Fruit fly (Drosophila melanogaster): Measurements from ENCODE around the gene SdicA.

SdicA gene

DNA sequence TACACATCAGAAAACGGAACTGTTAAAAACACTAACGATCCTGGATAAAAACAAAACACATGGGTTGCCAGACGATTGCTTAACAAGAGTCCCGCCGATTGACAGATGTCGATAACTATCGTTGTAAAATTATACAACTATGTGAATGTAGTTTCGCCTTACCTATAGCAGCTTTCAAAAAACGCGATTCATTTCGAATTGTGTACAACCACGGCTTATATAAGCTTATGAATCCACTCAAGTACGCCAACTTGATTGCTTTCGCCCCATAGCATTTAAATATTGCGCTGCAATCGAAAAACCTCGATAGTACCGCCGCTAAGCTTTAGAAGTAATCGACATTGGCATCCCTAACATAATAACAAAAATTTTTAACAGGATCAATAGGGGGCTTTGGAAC, 31.8 kb downstream of the SdicA start, which contains the start of the genes CG9581 and CG9578 (continued):
- no peak for TF ChIP-seq CG31441 (GFP tag; IDR thresholded peaks at IDR 0.05)

DNA sequence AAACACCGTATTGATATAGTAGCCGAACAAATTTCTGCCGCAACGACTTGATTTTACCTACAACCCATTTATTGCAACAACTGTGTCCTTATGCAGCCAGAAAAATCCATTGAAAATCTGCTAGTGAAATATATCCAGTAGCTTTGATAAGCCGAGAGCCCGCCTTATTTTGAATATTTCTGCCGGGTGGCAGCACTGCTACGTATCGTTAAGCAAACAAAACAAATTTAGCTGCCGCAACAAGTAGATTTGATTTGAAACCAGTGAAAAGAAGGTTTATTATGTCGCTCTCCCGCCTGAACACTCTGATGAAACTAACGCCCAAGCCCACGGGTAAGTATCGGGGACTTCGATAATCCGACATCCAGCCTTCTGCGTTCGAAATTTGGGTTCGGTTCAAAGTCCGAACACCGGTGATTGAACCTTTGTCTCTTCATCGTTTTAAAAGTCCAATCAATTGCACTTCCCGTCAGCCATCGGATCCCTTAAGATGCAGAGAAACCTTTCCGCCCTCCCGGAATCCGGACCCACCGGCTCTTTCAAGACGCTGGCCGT, 35.2 kb downstream of the SdicA start, which contains the start of gene CG9577:
Gene CG9577 (plus strand): TSS at position 190 of the 555 bp plus-strand sequence.
- no peak for TF ChIP-seq Fer2 (tag; optimal IDR thresholded peaks at IDR 0.05)
- no peak for TF ChIP-seq gfzf (GFP tag; optimal IDR thresholded peaks at IDR 0.05)
- no peak for TF ChIP-seq Deaf1 (tag; optimal IDR thresholded peaks at IDR 0.05)
- TF ChIP-seq org-1 (GFP tag; optimal IDR thresholded peaks at IDR 0.05) = no peak
- peak; percentile 48 for TF ChIP-seq Dref (GFP tag; IDR thresholded peaks at IDR 0.05)
- TF ChIP-seq repo (GFP tag; optimal IDR thresholded peaks at IDR 0.05) = no peak
- no peak for TF ChIP-seq slp2 (GFP tag; optimal IDR thresholded peaks at IDR 0.05)
- TF ChIP-seq NfI (GFP tag; optimal IDR thresholded peaks at IDR 0.05) = no peak
- no peak for TF ChIP-seq toy (GFP tag; IDR thresholded peaks at IDR 0.05)
- TF ChIP-seq btn (GFP tag; optimal IDR thresholded peaks at IDR 0.05) = no peak
- TF ChIP-seq CG1603 (tag; optimal IDR thresholded peaks at IDR 0.05) = peak; percentile 81
- TF ChIP-seq BEAF-32 (GFP tag; optimal IDR thresholded peaks at IDR 0.05) = peak; percentile 44
- no peak for TF ChIP-seq Bgb (GFP tag; IDR thresholded peaks at IDR 0.05; ENCODE audit: partially characterized antibody)
- TF ChIP-seq MBD-R2 (GFP tag; IDR thresholded peaks at IDR 0.05) = peak; percentile 42; the same call in 1 of the 2 replicates
- TF ChIP-seq CG31388 (GFP tag; optimal IDR thresholded peaks at IDR 0.05) = no peak
- TF ChIP-seq tll (GFP tag; optimal IDR thresholded peaks at IDR 0.05) = no peak
- no peak for TF ChIP-seq E2f1 (GFP tag; IDR thresholded peaks at IDR 0.05)
- TF ChIP-seq CG10274 (GFP tag; optimal IDR thresholded peaks at IDR 0.05) = no peak
- TF ChIP-seq ems (GFP tag; optimal IDR thresholded peaks at IDR 0.05) = no peak
- no peak for TF ChIP-seq pb (GFP tag; optimal IDR thresholded peaks at IDR 0.05)
- TF ChIP-seq CG17186 (GFP tag; optimal IDR thresholded peaks at IDR 0.05) = no peak
- no peak for TF ChIP-seq CG7839 (tag; optimal IDR thresholded peaks at IDR 0.05)
- no peak for TF ChIP-seq ham (GFP tag; IDR thresholded peaks at IDR 0.05)
- no peak for TF ChIP-seq Hey (tag; optimal IDR thresholded peaks at IDR 0.05)
- peak; percentile 38 for TF ChIP-seq Med (GFP tag)
- no peak for TF ChIP-seq tgo (GFP tag; IDR thresholded peaks at IDR 0.05)
- no peak for TF ChIP-seq unc-4 (GFP tag; IDR thresholded peaks at IDR 0.05; ENCODE audit: partially characterized antibody)
- TF ChIP-seq CG15601 (tag; optimal IDR thresholded peaks at IDR 0.05) = no peak
- no peak for TF ChIP-seq CG6854 (GFP tag; optimal IDR thresholded peaks at IDR 0.05)
- TF ChIP-seq Doc3 (GFP tag; IDR thresholded peaks at IDR 0.05; ENCODE audit: partially characterized antibody) = no peak
- no peak for TF ChIP-seq Lpt (GFP tag; optimal IDR thresholded peaks at IDR 0.05)
- TF ChIP-seq CG2116 (GFP tag; optimal IDR thresholded peaks at IDR 0.05) = peak; percentile 25
- no peak for TF ChIP-seq CG14667 (GFP tag; IDR thresholded peaks at IDR 0.05)
- TF ChIP-seq scrt (GFP tag; optimal IDR thresholded peaks at IDR 0.05) = peak; percentile 69
- TF ChIP-seq dmrt99B (tag; optimal IDR thresholded peaks at IDR 0.05) = no peak
- peak; percentile 98 for TF ChIP-seq nom (GFP tag; optimal IDR thresholded peaks at IDR 0.05)
- TF ChIP-seq bsh (GFP tag; optimal IDR thresholded peaks at IDR 0.05) = peak in 1 of 2 experiments; percentile 84
- no peak for TF ChIP-seq Kr (GFP tag; optimal IDR thresholded peaks at IDR 0.05)
- no peak for TF ChIP-seq CG12104 (GFP tag; optimal IDR thresholded peaks at IDR 0.05)
- no peak for TF ChIP-seq fu2 (GFP tag; optimal IDR thresholded peaks at IDR 0.05)
- TF ChIP-seq E2f2 (GFP tag; IDR thresholded peaks at IDR 0.05) = peak; percentile 87
- TF ChIP-seq bbx (GFP tag; IDR thresholded peaks at IDR 0.05; ENCODE audit: partially characterized antibody) = no peak
- TF ChIP-seq wdn (GFP tag; IDR thresholded peaks at IDR 0.05) = no peak
- TF ChIP-seq Dp (GFP tag; optimal IDR thresholded peaks at IDR 0.05) = peak; percentile 83
- no peak for TF ChIP-seq seq (GFP tag; IDR thresholded peaks at IDR 0.05)
- no peak for TF ChIP-seq slbo (GFP tag; IDR thresholded peaks at IDR 0.05)
- TF ChIP-seq pzg (GFP tag; optimal IDR thresholded peaks at IDR 0.05) = peak; percentile 22

Data from whole organism, embryonic.